Worm (Caenorhabditis elegans): Measurements from ENCODE around the gene mrpl-36.

Gene mrpl-36

DNA sequence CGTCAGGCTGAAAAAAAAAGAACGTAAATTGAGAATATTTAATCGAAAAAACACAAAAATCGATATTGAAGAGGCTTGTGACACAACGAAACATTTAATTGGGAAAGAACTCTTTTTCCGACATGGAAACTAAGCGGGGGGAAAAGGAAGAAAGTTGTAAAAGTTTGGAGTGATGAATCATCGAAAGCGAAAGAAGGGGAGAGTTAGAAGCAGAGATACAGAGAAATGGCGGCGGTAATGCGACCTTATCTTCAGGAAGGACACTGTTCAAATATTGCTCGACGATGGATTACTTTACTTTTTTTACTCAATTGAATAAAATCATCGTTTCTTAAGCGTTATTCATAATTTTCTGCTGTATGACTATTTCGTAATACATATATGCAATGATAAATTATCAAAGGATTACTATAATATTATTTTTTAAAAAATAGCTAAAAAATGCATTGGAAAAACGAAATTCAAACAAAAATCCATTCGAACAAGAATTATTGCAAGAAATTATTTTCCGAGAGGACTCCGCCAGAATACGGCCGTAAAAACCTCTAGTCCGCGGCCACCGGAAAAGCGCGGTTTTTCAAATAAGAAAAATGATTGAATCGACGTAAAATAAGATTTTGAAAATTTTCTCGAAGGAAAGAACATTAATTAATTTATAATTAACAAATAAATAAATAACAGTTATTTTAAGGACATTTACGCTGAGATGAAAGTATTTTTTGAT is 20.0 kb upstream of the mrpl-36 start, which contains the start of gene dhhc-4 (continued):
- TF ChIP-seq dsc-1 (tag; optimal IDR thresholded peaks at IDR 0.05) (peak; percentile 94), grh-1 (GFP tag; IDR thresholded peaks at IDR 0.05) (peak; percentile 83)

DNA sequence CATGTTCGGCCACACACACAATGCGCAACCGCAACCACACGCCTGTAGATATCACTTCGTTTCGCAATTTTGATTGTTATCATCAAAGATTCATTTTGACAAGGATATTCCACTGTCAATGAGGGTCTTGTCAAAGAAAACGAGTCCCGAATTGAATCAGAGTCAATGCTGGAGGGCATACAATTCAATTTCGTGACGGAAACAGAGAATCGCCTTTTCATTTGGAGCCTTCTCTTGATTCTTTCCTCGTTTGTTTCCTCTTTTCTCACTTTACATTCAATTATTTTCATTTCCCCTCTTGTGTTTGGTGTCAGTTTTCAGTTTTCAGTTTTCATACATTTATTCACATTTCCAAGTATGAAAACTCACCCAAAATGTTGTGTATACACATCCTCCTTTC is 19.4 kb upstream of the mrpl-36 start:
- TF ChIP-seq snpc-4 (tag; optimal IDR thresholded peaks at IDR 0.05) (no peak), zip-4 (GFP tag; optimal IDR thresholded peaks at IDR 0.05) (no peak), aly-2 (tag; optimal IDR thresholded peaks at IDR 0.05) (no peak), nhr-85 (tag) (peak; percentile 48), isw-1 (GFP tag; IDR thresholded peaks at IDR 0.05) (no peak), fkh-10 (GFP tag; optimal IDR thresholded peaks at IDR 0.05) (peak; percentile 80), nhr-12 (tag; optimal IDR thresholded peaks at IDR 0.05) (no peak), hpl-2 (GFP tag; optimal IDR thresholded peaks at IDR 0.05) (no peak), ces-1 (GFP tag; optimal IDR thresholded peaks at IDR 0.05) (peak; percentile 16), lin-39 (tag; optimal IDR thresholded peaks at IDR 0.05) (no peak), blmp-1 (tag; optimal IDR thresholded peaks at IDR 0.05) (peak; percentile 19), Y116A8C.19 (tag; optimal IDR thresholded peaks at IDR 0.05; ENCODE audit: borderline replicate concordance) (no peak), lin-14 (GFP tag; optimal IDR thresholded peaks at IDR 0.05) (peak; percentile 33), ztf-4 (tag; optimal IDR thresholded peaks at IDR 0.05) (no peak), lin-35 (GFP tag; optimal IDR thresholded peaks at IDR 0.05) (no peak), ceh-82 (tag; optimal IDR thresholded peaks at IDR 0.05) (no peak), nhr-237 (tag; optimal IDR thresholded peaks at IDR 0.05) (no peak)

DNA sequence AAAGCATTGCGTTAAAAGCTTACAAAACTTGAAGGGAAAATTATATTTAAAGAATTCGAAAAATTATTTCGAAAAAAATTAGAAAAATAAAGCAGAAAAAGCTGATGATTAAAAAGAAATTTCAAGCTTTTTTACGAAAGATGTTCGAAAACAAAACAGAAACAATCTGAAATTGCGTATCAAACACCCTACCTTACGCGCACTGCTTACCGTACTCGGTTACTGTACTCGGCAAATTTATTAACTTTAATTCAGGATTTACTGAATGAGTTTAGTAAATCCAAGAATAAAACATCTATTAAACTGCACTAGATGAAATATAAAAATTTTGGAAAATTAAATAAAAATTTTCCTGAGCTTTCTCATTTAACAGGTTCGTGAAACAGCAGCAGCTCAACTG is 14.6 kb upstream of the mrpl-36 start:
- TF ChIP-seq lsy-2 (tag; optimal IDR thresholded peaks at IDR 0.05): peak in 1 of 2 experiments; percentile 85
- TF ChIP-seq dpl-1 (GFP tag; optimal IDR thresholded peaks at IDR 0.05): no peak
- no peak for TF ChIP-seq mep-1 (tag; optimal IDR thresholded peaks at IDR 0.05)

DNA sequence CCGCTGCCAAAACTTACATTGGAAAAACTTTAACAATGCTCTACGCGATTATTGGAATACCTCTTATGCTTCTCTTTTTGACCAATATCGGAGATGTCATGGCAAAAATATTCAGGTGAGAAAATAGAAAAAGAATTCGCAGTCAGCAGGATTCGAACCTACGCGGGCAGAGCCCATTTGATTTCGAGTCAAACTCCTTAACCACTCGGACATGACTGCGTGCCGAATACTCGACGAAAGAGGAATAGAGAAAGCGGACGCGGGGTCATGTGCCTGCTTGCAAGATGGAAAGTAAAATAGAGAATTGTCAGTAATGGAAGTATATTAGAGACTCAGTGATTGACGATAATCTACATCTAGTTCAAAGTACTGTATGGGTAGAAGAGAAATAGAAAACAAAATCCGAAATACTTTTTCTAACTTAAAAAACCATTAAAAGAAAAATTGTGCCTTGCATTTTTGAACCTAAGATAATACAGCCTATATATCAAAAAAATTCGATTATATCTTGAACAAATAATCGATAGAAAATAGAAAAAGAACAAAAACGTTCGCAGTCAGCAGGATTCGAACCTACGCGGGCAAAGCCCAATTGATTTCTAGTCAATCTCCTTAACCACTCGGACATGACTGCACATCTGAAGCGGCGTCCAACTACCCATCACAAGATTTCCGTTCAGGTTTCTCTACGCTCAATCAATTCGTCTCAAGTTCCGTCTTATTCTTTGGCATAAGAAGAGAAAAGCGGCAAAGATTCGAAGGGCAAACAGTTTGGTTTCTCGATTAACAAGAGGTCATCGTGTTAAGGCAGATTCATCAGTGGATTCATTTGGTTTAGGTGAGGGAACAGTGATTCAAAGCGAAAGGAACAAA is 13.8 kb upstream of the mrpl-36 start:
- TF ChIP-seq C16A3.4 (tag; optimal IDR thresholded peaks at IDR 0.05) (peak; percentile 63), mep-1 (tag; optimal IDR thresholded peaks at IDR 0.05) (peak; percentile 63), hlh-4 (tag; optimal IDR thresholded peaks at IDR 0.05) (no peak), isw-1 (GFP tag; IDR thresholded peaks at IDR 0.05) (no peak), ceh-8 (GFP tag; optimal IDR thresholded peaks at IDR 0.05) (peak; percentile 23), efl-1 (optimal IDR thresholded peaks at IDR 0.05) (peak; percentile 47 to 53), efl-1 (GFP tag; optimal IDR thresholded peaks at IDR 0.05 in 1 of 2) (peak; percentile 22 to 85), ztf-4 (tag; optimal IDR thresholded peaks at IDR 0.05) (no peak), dpl-1 (GFP tag; optimal IDR thresholded peaks at IDR 0.05) (peak; percentile 23 to 47 (median 36)), fkh-10 (GFP tag; optimal IDR thresholded peaks at IDR 0.05) (peak; percentile 10), tbx-2 (tag; optimal IDR thresholded peaks at IDR 0.05) (peak; percentile 43), nhr-77 (tag; optimal IDR thresholded peaks at IDR 0.05) (peak; percentile 30), nhr-20 (tag; optimal IDR thresholded peaks at IDR 0.05) (peak; percentile 53), xbp-1 (tag; optimal IDR thresholded peaks at IDR 0.05) (peak; percentile 52), nhr-237 (tag; optimal IDR thresholded peaks at IDR 0.05) (no peak), mab-9 (GFP tag; IDR thresholded peaks at IDR 0.05) (no peak), tlp-1 (tag; optimal IDR thresholded peaks at IDR 0.05) (no peak), nhr-11 (tag; optimal IDR thresholded peaks at IDR 0.05) (peak; percentile 8), lsy-2 (tag; optimal IDR thresholded peaks at IDR 0.05) (peak; percentile 48 to 76), sox-4 (tag; optimal IDR thresholded peaks at IDR 0.05) (peak; percentile 2), lin-13 (GFP tag; optimal IDR thresholded peaks at IDR 0.05) (peak; percentile 49), nhr-47 (tag; optimal IDR thresholded peaks at IDR 0.05) (peak; percentile 77), efl-3 (GFP tag; optimal IDR thresholded peaks at IDR 0.05) (no peak), skn-1 (tag; optimal IDR thresholded peaks at IDR 0.05) (no peak), blmp-1 (tag; optimal IDR thresholded peaks at IDR 0.05) (peak; percentile 12), fos-1 (tag; optimal IDR thresholded peaks at IDR 0.05) (peak; percentile 36), irx-1 (tag; optimal IDR thresholded peaks at IDR 0.05) (peak; percentile 46), C04F5.9 (tag; optimal IDR thresholded peaks at IDR 0.05) (no peak), pag-3 (tag; optimal IDR thresholded peaks at IDR 0.05; ENCODE audit: borderline replicate concordance, insufficient read depth) (no peak), swsn-7 (tag; optimal IDR thresholded peaks at IDR 0.05) (peak; percentile 61)
